Fruit fly (Drosophila melanogaster) whole organism, embryonic: ENCODE data around the gene CG4968.

Source experiments
- Aef1 ChIP-seq: fragments of 200-800 bp; sonication (Bioruptor generic); IDR thresholded peaks from 3 replicates; pipeline ENCODE4 v1.3.6; 2022; ENCODE audit warnings: missing biosample characterization, missing genetic modification characterization
- Atf6 ChIP-seq: fragments of 200-800 bp; sonication (Bioruptor generic); IDR thresholded peaks from 2 replicates; pipeline ENCODE4 v1.3.6; 2022; ENCODE audit warnings: missing biosample characterization, missing genetic modification characterization
- B-H2 ChIP-seq: fragments of 200-800 bp; sonication (Bioruptor generic); optimal IDR thresholded peaks from 2 replicates; lab custom pipeline; 2018; ENCODE audit warnings: missing biosample characterization, mild to moderate bottlenecking, missing genetic modification characterization
- CG10147 ChIP-seq: fragments of 200-800 bp; sonication (Bioruptor generic); optimal IDR thresholded peaks from 2 replicates; lab custom pipeline; 2019; ENCODE audit warnings: missing biosample characterization, mild to moderate bottlenecking, missing genetic modification characterization, moderate library complexity
- CG10431 ChIP-seq: fragments of 200-800 bp; sonication (Bioruptor generic); optimal IDR thresholded peaks from 3 replicates; lab custom pipeline; 2018; ENCODE audit warnings: missing biosample characterization, mild to moderate bottlenecking, missing genetic modification characterization
- CG11085 ChIP-seq: fragments of 200-800 bp; sonication (Bioruptor generic); IDR thresholded peaks from 2 replicates; pipeline ENCODE4 v1.3.6; 2022; ENCODE audit warnings: missing biosample characterization, missing genetic modification characterization
- CG11695 ChIP-seq: fragments of 200-800 bp; sonication (Bioruptor generic); IDR thresholded peaks from 3 replicates; pipeline ENCODE4 v1.3.6; 2022; ENCODE audit warnings: missing biosample characterization, missing genetic modification characterization
- CG11723 ChIP-seq: fragments of 200-800 bp; sonication (Bioruptor generic); optimal IDR thresholded peaks from 2 replicates; lab custom pipeline; 2017; ENCODE audit warnings: missing biosample characterization, mild to moderate bottlenecking, missing genetic modification characterization
- CG14667 ChIP-seq: fragments of 200-800 bp; sonication (Bioruptor generic); IDR thresholded peaks from 2 replicates; pipeline ENCODE4 v1.3.6; 2022; ENCODE audit warnings: missing biosample characterization, missing genetic modification characterization
- CG14965 ChIP-seq: fragments of 200-800 bp; sonication (Bioruptor generic); optimal IDR thresholded peaks from 2 replicates; lab custom pipeline; 2016; ENCODE audit warnings: missing biosample characterization, missing genetic modification characterization, borderline replicate concordance
- CG17186 ChIP-seq: fragments of 200-800 bp; sonication (Bioruptor generic); optimal IDR thresholded peaks from 3 replicates; lab custom pipeline; 2017; ENCODE audit warnings: missing biosample characterization, missing genetic modification reagents, missing genetic modification characterization
- CG17328 ChIP-seq: fragments of 200-800 bp; sonication (Bioruptor generic); IDR thresholded peaks from 2 replicates; pipeline ENCODE4 v1.3.6; 2022; ENCODE audit warnings: missing biosample characterization, missing genetic modification characterization
- CG17802 ChIP-seq: fragments of 200-800 bp; sonication (Bioruptor generic); optimal IDR thresholded peaks from 2 replicates; lab custom pipeline; 2018; ENCODE audit warnings: missing biosample characterization, mild to moderate bottlenecking, missing genetic modification characterization, moderate library complexity
- CG1792 ChIP-seq: fragments of 200-800 bp; sonication (Bioruptor generic); optimal IDR thresholded peaks from 2 replicates; lab custom pipeline; 2016; ENCODE audit warnings: missing biosample characterization, missing genetic modification characterization
- CG18476 ChIP-seq: fragments of 200-800 bp; sonication (Bioruptor generic); optimal IDR thresholded peaks from 2 replicates; lab custom pipeline; 2016; ENCODE audit warnings: missing biosample characterization, mild to moderate bottlenecking, missing genetic modification characterization
- CG2199 ChIP-seq: fragments of 200-800 bp; sonication (Bioruptor generic); IDR thresholded peaks from 3 replicates; pipeline ENCODE4 v1.3.6; 2022; ENCODE audit warnings: missing biosample characterization, missing genetic modification characterization
- CG32767 ChIP-seq: fragments of 200-800 bp; sonication (Bioruptor generic); IDR thresholded peaks from 2 replicates; pipeline ENCODE4 v1.3.6; 2022; ENCODE audit warnings: missing biosample characterization, missing genetic modification characterization
- CG3281 ChIP-seq: fragments of 200-800 bp; sonication (Bioruptor generic); optimal IDR thresholded peaks from 3 replicates; lab custom pipeline; 2017; ENCODE audit warnings: missing biosample characterization, mild to moderate bottlenecking, missing genetic modification characterization
- CG33213 ChIP-seq: fragments of 200-800 bp; sonication (Bioruptor generic); optimal IDR thresholded peaks from 3 replicates; lab custom pipeline; 2016; ENCODE audit warnings: missing biosample characterization, missing genetic modification characterization
- CG34224 ChIP-seq: fragments of 200-800 bp; sonication (Bioruptor generic); IDR thresholded peaks from 3 replicates; pipeline ENCODE4 v1.3.6; 2022; ENCODE audit warnings: missing biosample characterization, missing genetic modification characterization; ENCODE audit not compliant: partially characterized antibody
- CG43689 ChIP-seq: fragments of 200-800 bp; sonication (Bioruptor generic); IDR thresholded peaks from 2 replicates; pipeline ENCODE4 v1.3.6; 2022; ENCODE audit warnings: missing biosample characterization, missing genetic modification characterization
- CG4820 ChIP-seq: fragments of 200-800 bp; sonication (Bioruptor generic); optimal IDR thresholded peaks from 3 replicates; lab custom pipeline; 2016; ENCODE audit warnings: missing biosample characterization, missing genetic modification characterization
- CG6272 ChIP-seq: fragments of 200-800 bp; sonication (Bioruptor generic); IDR thresholded peaks from 2 replicates; pipeline ENCODE4 v1.3.6; 2022; ENCODE audit warnings: missing biosample characterization, missing genetic modification characterization
- CG7372 ChIP-seq: fragments of 200-800 bp; sonication (Bioruptor generic); IDR thresholded peaks from 2 replicates; pipeline ENCODE4 v1.3.6; 2022; ENCODE audit warnings: missing biosample characterization, missing genetic modification characterization
- CG7987 ChIP-seq: fragments of 200-800 bp; sonication (Bioruptor generic); optimal IDR thresholded peaks from 2 replicates; lab custom pipeline; 2018; ENCODE audit warnings: missing biosample characterization, mild to moderate bottlenecking, missing genetic modification characterization, moderate library complexity
- CG8388 ChIP-seq: fragments of 200-800 bp; sonication (Bioruptor generic); optimal IDR thresholded peaks from 2 replicates; lab custom pipeline; 2019; ENCODE audit warnings: missing biosample characterization, mild to moderate bottlenecking, missing genetic modification characterization, moderate library complexity
- Dll ChIP-seq: fragments of 200-800 bp; sonication (Bioruptor generic); IDR thresholded peaks from 4 replicates; pipeline ENCODE4 v1.3.6; 2022; ENCODE audit warnings: missing biosample characterization, missing genetic modification characterization; ENCODE audit not compliant: partially characterized antibody
- GATAe ChIP-seq: fragments of 200-800 bp; sonication (Bioruptor generic); conservative IDR thresholded peaks from 2 replicates; pipeline ENCODE4 v1.3.6; 2022; ENCODE audit warnings: missing biosample characterization, missing genetic modification characterization
- HLH3B ChIP-seq: fragments of 200-800 bp; sonication (Bioruptor generic); IDR thresholded peaks from 2 replicates; pipeline ENCODE4 v1.3.6; 2022; ENCODE audit warnings: missing biosample characterization, missing genetic modification characterization
- Mrtf ChIP-seq: fragments of 200-800 bp; sonication (Bioruptor generic); IDR thresholded peaks from 3 replicates; pipeline ENCODE4 v1.3.6; 2022; ENCODE audit warnings: missing biosample characterization, missing genetic modification characterization
- Six4 ChIP-seq: fragments of 200-800 bp; sonication (Bioruptor generic); optimal IDR thresholded peaks from 2 replicates; lab custom pipeline; 2016; ENCODE audit warnings: missing biosample characterization, missing genetic modification characterization
- Sox102F ChIP-seq: fragments of 200-800 bp; sonication (Bioruptor generic); optimal IDR thresholded peaks from 2 replicates; lab custom pipeline; 2018; ENCODE audit warnings: missing biosample characterization, mild to moderate bottlenecking, missing genetic modification characterization, moderate library complexity
- TFAM ChIP-seq: fragments of 200-800 bp; sonication (Bioruptor generic); optimal IDR thresholded peaks from 2 replicates; lab custom pipeline; 2017; ENCODE audit warnings: missing biosample characterization, missing genetic modification characterization, inconsistent platforms
- Taf1 ChIP-seq: fragments of 200-800 bp; sonication (Bioruptor generic); IDR thresholded peaks from 2 replicates; pipeline ENCODE4 v1.3.6; 2022; ENCODE audit warnings: missing biosample characterization, missing genetic modification characterization
- Vsx1 ChIP-seq: fragments of 200-800 bp; sonication (Bioruptor generic); optimal IDR thresholded peaks from 2 replicates; lab custom pipeline; 2017; ENCODE audit warnings: missing biosample characterization, mild to moderate bottlenecking, missing genetic modification characterization, missing genetic modification reagents
- abd-A ChIP-seq: fragments of 200-800 bp; sonication (Bioruptor generic); optimal IDR thresholded peaks from 3 replicates; lab custom pipeline; 2019; ENCODE audit warnings: missing biosample characterization, mild to moderate bottlenecking, missing genetic modification characterization, moderate library complexity
- ase ChIP-seq: fragments of 200-800 bp; sonication (Bioruptor generic); IDR thresholded peaks from 3 replicates; pipeline ENCODE4 v1.3.6; 2022; ENCODE audit warnings: missing biosample characterization, missing genetic modification characterization
- bsh ChIP-seq, 2 experiments: fragments of 200-800 bp; sonication (Bioruptor generic); optimal IDR thresholded peaks; 2 replicates each; lab custom pipeline; 2017 to 2018; ENCODE audit warnings: mild to moderate bottlenecking in 2 of 2, missing biosample characterization in 2 of 2, missing genetic modification characterization in 2 of 2, moderate library complexity in 1 of 2
- danr ChIP-seq: fragments of 200-800 bp; sonication (Bioruptor generic); IDR thresholded peaks from 2 replicates; pipeline ENCODE4 v1.3.6; 2022; ENCODE audit warnings: missing biosample characterization, missing genetic modification characterization
- dpn ChIP-seq, 2 experiments: fragments of 200-800 bp; sonication (Bioruptor generic); optimal IDR thresholded peaks; 3 replicates each; lab custom pipeline; 2016; ENCODE audit warnings: missing biosample characterization in 2 of 2, missing genetic modification characterization in 2 of 2
- fru ChIP-seq: fragments of >200 bp; optimal IDR thresholded peaks from 2 replicates; lab custom pipeline; 2017
- grau ChIP-seq: fragments of 200-800 bp; optimal IDR thresholded peaks from 3 replicates; lab custom pipeline; 2019; ENCODE audit warnings: missing biosample characterization, mild to moderate bottlenecking, missing genetic modification characterization, moderate library complexity
- luna ChIP-seq: fragments of 200-800 bp; sonication (Bioruptor generic); optimal IDR thresholded peaks from 2 replicates; lab custom pipeline; 2016; ENCODE audit warnings: missing biosample characterization, missing genetic modification characterization
- mam ChIP-seq: fragments of 200-800 bp; sonication (Bioruptor generic); optimal IDR thresholded peaks from 3 replicates; lab custom pipeline; 2016; ENCODE audit warnings: missing biosample characterization, missing genetic modification characterization
- pb ChIP-seq: fragments of 200-800 bp; sonication (Bioruptor generic); optimal IDR thresholded peaks from 3 replicates; lab custom pipeline; 2016; ENCODE audit warnings: missing biosample characterization, missing genetic modification characterization
- prd ChIP-seq, 3 experiments: fragments of >200 bp in 2 of 3; fragments of 200-800 bp in 1 of 3; sonication (Bioruptor generic) in 1 of 3; optimal IDR thresholded peaks in 2 of 3; IDR thresholded peaks in 1 of 3; 2 replicates in 2 of 3; 3 replicates in 1 of 3; pipeline versions ENCODE4 v1.3.6 to Lab custom; 2017 to 2022; ENCODE audit warnings: missing biosample characterization in 1 of 3, missing genetic modification characterization in 1 of 3
- sd ChIP-seq: fragments of 200-800 bp; sonication (Bioruptor generic); optimal IDR thresholded peaks from 3 replicates; lab custom pipeline; 2018; ENCODE audit warnings: missing biosample characterization, mild to moderate bottlenecking, missing genetic modification characterization, moderate library complexity
- sens ChIP-seq: fragments of 200-800 bp; sonication (Bioruptor generic); peaks from one replicate; lab custom pipeline; 2016; ENCODE audit warnings: missing biosample characterization, missing genetic modification characterization
- toy ChIP-seq: fragments of 200-800 bp; sonication (Bioruptor generic); IDR thresholded peaks from 2 replicates; pipeline ENCODE4 v1.3.6; 2022; ENCODE audit warnings: missing biosample characterization, missing genetic modification characterization
- tup ChIP-seq: fragments of 200-800 bp; sonication (Bioruptor generic); optimal IDR thresholded peaks from 2 replicates; lab custom pipeline; 2016; ENCODE audit warnings: missing biosample characterization, mild to moderate bottlenecking, missing genetic modification characterization, moderate library complexity
- wor ChIP-seq: fragments of 200-800 bp; sonication (Bioruptor generic); IDR thresholded peaks from 2 replicates; pipeline ENCODE4 v1.3.6; 2022; ENCODE audit warnings: missing biosample characterization, missing genetic modification characterization
- zfh2 ChIP-seq: fragments of 200-800 bp; sonication (Bioruptor generic); optimal IDR thresholded peaks from 2 replicates; lab custom pipeline; 2016; ENCODE audit warnings: missing biosample characterization, missing genetic modification characterization

Gene CG4968

dm6 chr2L:10303786-10304185 is 2.9 kb upstream of the CG4968 start, which contains the start of gene nmd (continued):
- no peak for TF ChIP-seq CG34224
- TF ChIP-seq tup (GFP tag; lab: Kevin White, UChicago): no peak
- no peak for TF ChIP-seq fru (lab: Kevin White, UChicago)
- no peak for TF ChIP-seq CG1792 (GFP tag; lab: Kevin White, UChicago)
- TF ChIP-seq CG8388 (GFP tag; lab: Kevin White, UChicago): no peak
- TF ChIP-seq TFAM (GFP tag; lab: Kevin White, UChicago): no peak
- no peak for TF ChIP-seq Aef1 (GFP tag; lab: Robert Waterston, UW)
- no peak for TF ChIP-seq CG6272
- no peak for TF ChIP-seq prd (optimal IDR thresholded peaks at IDR 0.05; lab: Kevin White, UChicago)
- TF ChIP-seq prd (GFP tag; IDR thresholded peaks at IDR 0.05; lab: Robert Waterston, UW): peak; percentile 4; the same call in 1 of the 3 replicates
- no peak for TF ChIP-seq CG7372 (GFP tag; lab: Robert Waterston, UW)
- TF ChIP-seq bsh (GFP tag; optimal IDR thresholded peaks at IDR 0.05; lab: Kevin White, UChicago): no peak
- no peak for TF ChIP-seq luna (GFP tag; lab: Kevin White, UChicago)
- TF ChIP-seq pb: no peak
- no peak for TF ChIP-seq CG32767 (GFP tag; lab: Robert Waterston, UW)
- peak; percentile 17 for TF ChIP-seq CG7987 (GFP tag; lab: Kevin White, UChicago)
- TF ChIP-seq B-H2 (GFP tag; lab: Kevin White, UChicago): no peak
- TF ChIP-seq toy (GFP tag; lab: Robert Waterston, UW): no peak
- TF ChIP-seq zfh2: no peak
- no peak; the same call in 1 of the 2 replicates for TF ChIP-seq CG17328 (GFP tag; lab: Robert Waterston, UW)
- no peak for TF ChIP-seq Vsx1
- TF ChIP-seq CG11723 (GFP tag; lab: Kevin White, UChicago): no peak
- no peak for TF ChIP-seq CG3281 (GFP tag; lab: Kevin White, UChicago)
- no peak for TF ChIP-seq Six4
- TF ChIP-seq HLH3B: no peak
- no peak for TF ChIP-seq GATAe
- peak; percentile 91 for TF ChIP-seq CG10431 (GFP tag; lab: Kevin White, UChicago)
- TF ChIP-seq Mrtf (GFP tag; lab: Robert Waterston, UW): no peak
- TF ChIP-seq sens: no peak
- no peak for TF ChIP-seq abd-A
- no peak for TF ChIP-seq CG10147 (GFP tag; lab: Kevin White, UChicago)
- no peak for TF ChIP-seq Dll (GFP tag; lab: Robert Waterston, UW)
- no peak for TF ChIP-seq CG18476
- TF ChIP-seq danr (GFP tag; lab: Robert Waterston, UW): no peak
- peak; percentile 7 for TF ChIP-seq CG17186
- peak in 1 of 2 experiments; percentile 12 for TF ChIP-seq dpn (GFP tag; optimal IDR thresholded peaks at IDR 0.05; lab: Kevin White, UChicago)
- TF ChIP-seq Sox102F (GFP tag; lab: Kevin White, UChicago): no peak
- TF ChIP-seq Taf1 (GFP tag; lab: Robert Waterston, UW): no peak
- no peak for TF ChIP-seq CG43689
- TF ChIP-seq CG11695 (GFP tag; lab: Robert Waterston, UW): no peak
- TF ChIP-seq CG17802: no peak
- no peak for TF ChIP-seq Atf6 (GFP tag; lab: Robert Waterston, UW)
- no peak for TF ChIP-seq wor (GFP tag; lab: Robert Waterston, UW)
- TF ChIP-seq sd (tag; lab: Kevin White, UChicago): no peak
- TF ChIP-seq CG33213 (GFP tag; lab: Kevin White, UChicago): peak; percentile 49
- peak; percentile 19 for TF ChIP-seq mam (GFP tag; lab: Kevin White, UChicago)
- no peak for TF ChIP-seq ase (GFP tag; lab: Robert Waterston, UW)
- TF ChIP-seq CG14965 (GFP tag; lab: Kevin White, UChicago): no peak
- no peak for TF ChIP-seq CG11085 (GFP tag; lab: Robert Waterston, UW)
- TF ChIP-seq CG2199: no peak
- no peak for TF ChIP-seq CG4820 (GFP tag; lab: Kevin White, UChicago)
- TF ChIP-seq grau: peak; percentile 6
- no peak for TF ChIP-seq CG14667 (GFP tag; lab: Robert Waterston, UW)
